Worm (Caenorhabditis elegans) whole organism, L2 larva: ENCODE measurements around the gene C53B7.2.

ENCODE experiments used
- R02D3.7 ChIP-seq: fragments of 150-350 bp; optimal IDR thresholded peaks from 2 replicates; lab custom pipeline; 2014; ENCODE audit warnings: missing biosample characterization, missing genetic modification characterization
- ZK546.5 ChIP-seq: sonication (generic microtip); optimal IDR thresholded peaks from 2 replicates; lab custom pipeline; 2017; ENCODE audit warnings: missing biosample characterization, missing genetic modification characterization
- blmp-1 ChIP-seq: sonication (generic microtip); optimal IDR thresholded peaks from 2 replicates; lab custom pipeline; 2017; ENCODE audit warnings: missing genetic modification characterization, mild to moderate bottlenecking, missing compliant biosample characterization, antibody characterized with exemption, moderate library complexity; ENCODE audit not compliant: insufficient read depth
- ceh-82 ChIP-seq: fragments of 150-350 bp; optimal IDR thresholded peaks from 2 replicates; lab custom pipeline; 2014; ENCODE audit warnings: missing biosample characterization, missing genetic modification characterization
- mdl-1 ChIP-seq, 2 experiments: fragments of 150-350 bp in 1 of 2; sonication (generic microtip) in 1 of 2; optimal IDR thresholded peaks; 2 replicates each; lab custom pipeline; 2017; ENCODE audit warnings: missing biosample characterization in 2 of 2, missing genetic modification characterization in 2 of 2
- nhr-10 ChIP-seq: sonication (generic microtip); optimal IDR thresholded peaks from 2 replicates; lab custom pipeline; 2017; ENCODE audit warnings: missing biosample characterization, missing genetic modification characterization
- nhr-11 ChIP-seq: fragments of 150-350 bp; optimal IDR thresholded peaks from 2 replicates; lab custom pipeline; 2014; ENCODE audit warnings: missing biosample characterization, missing genetic modification characterization
- nhr-77 ChIP-seq: fragments of 150-350 bp; optimal IDR thresholded peaks from 2 replicates; lab custom pipeline; 2014; ENCODE audit warnings: missing biosample characterization, missing genetic modification characterization
- sma-3 ChIP-seq: sonication (generic microtip); optimal IDR thresholded peaks from 2 replicates; lab custom pipeline; 2016; ENCODE audit warnings: missing genetic modification reagents, missing genetic modification characterization, missing compliant biosample characterization
- unc-39 ChIP-seq: fragments of 150-350 bp; optimal IDR thresholded peaks from 2 replicates; lab custom pipeline; 2014; ENCODE audit warnings: missing biosample characterization, missing genetic modification characterization
- unc-55 ChIP-seq: fragments of 150-350 bp; sonication (generic microtip); optimal IDR thresholded peaks from 3 replicates; lab custom pipeline; 2014; ENCODE audit warnings: missing biosample characterization, missing genetic modification reagents, missing genetic modification characterization
- unc-62 ChIP-seq: fragments of 150-350 bp; optimal IDR thresholded peaks from 2 replicates; lab custom pipeline; 2014; ENCODE audit warnings: missing biosample characterization, missing genetic modification reagents, missing genetic modification characterization
- zag-1 ChIP-seq: fragments of 150-350 bp; optimal IDR thresholded peaks from 2 replicates; lab custom pipeline; 2014; ENCODE audit warnings: missing biosample characterization, missing genetic modification characterization

ce11 chrX:6801546-6801945 is 44.5 kb upstream of the C53B7.2 start:
- no peak for TF ChIP-seq zag-1 (tag; lab: Kevin White, UChicago)
- TF ChIP-seq ceh-82 (tag; lab: Kevin White, UChicago): no peak
- TF ChIP-seq sma-3 (GFP tag; lab: Kevin White, UChicago): no peak
- no peak for TF ChIP-seq ZK546.5 (tag; lab: Kevin White, UChicago)
- TF ChIP-seq unc-62 (GFP tag; lab: Kevin White, UChicago): no peak
- TF ChIP-seq unc-39: no peak
- TF ChIP-seq nhr-10 (tag; lab: Kevin White, UChicago): no peak
- no peak for TF ChIP-seq mdl-1 (tag; optimal IDR thresholded peaks at IDR 0.05; lab: Kevin White, UChicago)
- no peak for TF ChIP-seq blmp-1 (tag; lab: Kevin White, UChicago)
- TF ChIP-seq nhr-77 (tag; lab: Kevin White, UChicago): no peak
- TF ChIP-seq unc-55 (GFP tag; lab: Kevin White, UChicago): no peak
- no peak for TF ChIP-seq nhr-11 (tag; lab: Kevin White, UChicago)
- TF ChIP-seq R02D3.7 (tag; lab: Kevin White, UChicago): no peak
